Comparison of ENCODE assay signal across 1 fruit fly cellular context in genomic region chr3R:8650741-8651140, dm6.
TF ChIP-seq lines count a peak whose summit lies in the region.

Gene Mkk4, minus strand, starts transcription at chr3R:8650796.
Gene SLIRP2, plus strand, starts transcription at chr3R:8651084.

TF ChIP-seq in whole organism, embryonic, 481 proteins besides CTCF, POLR2A, EP300 and RAD21 (continued from another document and continues in another):
- peak; percentile 97 for TF ChIP-seq CG16779 (GFP tag; IDR thresholded peaks at IDR 0.05; lab: Robert Waterston, UW)
- TF ChIP-seq CG6813 (GFP tag; optimal IDR thresholded peaks at IDR 0.05; lab: Kevin White, UChicago) = peak; percentile 98
- peak; percentile 64 for TF ChIP-seq CG9797 (GFP tag; optimal IDR thresholded peaks at IDR 0.05; lab: Kevin White, UChicago)
- peak in 1 of 2 experiments; percentile 92 for TF ChIP-seq Hr78 (GFP tag; optimal IDR thresholded peaks at IDR 0.05; lab: Kevin White, UChicago)
- TF ChIP-seq CG2889 (GFP tag; IDR thresholded peaks at IDR 0.05; lab: Robert Waterston, UW) = peak; percentile 98
- TF ChIP-seq Dip2 (GFP tag; IDR thresholded peaks at IDR 0.05; lab: Robert Waterston, UW) = peak; percentile 78
- TF ChIP-seq CG15601 (tag; optimal IDR thresholded peaks at IDR 0.05; lab: Kevin White, UChicago) = peak; percentile 98
- TF ChIP-seq pb (GFP tag; optimal IDR thresholded peaks at IDR 0.05; lab: Kevin White, UChicago) = peak; percentile 98
- TF ChIP-seq E2f2 (GFP tag; IDR thresholded peaks at IDR 0.05; lab: Robert Waterston, UW) = peak; percentile 88
- TF ChIP-seq Sox100B (GFP tag; optimal IDR thresholded peaks at IDR 0.05; lab: Kevin White, UChicago) = peak; percentile 97
- TF ChIP-seq Deaf1 (tag; optimal IDR thresholded peaks at IDR 0.05; lab: Kevin White, UChicago) = peak; percentile 87
- peak; percentile 99 for TF ChIP-seq C15 (GFP tag; IDR thresholded peaks at IDR 0.05; lab: Robert Waterston, UW)
- peak; percentile 100 for TF ChIP-seq Ets65A (GFP tag; lab: Kevin White, UChicago)
- peak; percentile 97 for TF ChIP-seq Poxn (GFP tag; IDR thresholded peaks at IDR 0.05; lab: Robert Waterston, UW)
- TF ChIP-seq CG11456 (GFP tag; IDR thresholded peaks at IDR 0.05; lab: Robert Waterston, UW) = peak; percentile 99
- TF ChIP-seq H15 (GFP tag; IDR thresholded peaks at IDR 0.05; lab: Robert Waterston, UW) = peak; percentile 99
- no peak for TF ChIP-seq lov (optimal IDR thresholded peaks at IDR 0.05; lab: Kevin White, UChicago)
- peak; percentile 99 for TF ChIP-seq lov (GFP tag; IDR thresholded peaks at IDR 0.05; lab: Robert Waterston, UW)
- TF ChIP-seq esg (GFP tag; conservative IDR thresholded peaks at IDR 0.05; lab: Robert Waterston, UW) = peak; percentile 99
- peak; percentile 99 for TF ChIP-seq NfI (GFP tag; optimal IDR thresholded peaks at IDR 0.05; lab: Kevin White, UChicago)
- TF ChIP-seq Six4 (GFP tag; optimal IDR thresholded peaks at IDR 0.05; lab: Kevin White, UChicago) = peak; percentile 99
- TF ChIP-seq nerfin-2 (GFP tag; IDR thresholded peaks at IDR 0.05; lab: Robert Waterston, UW; ENCODE audit: partially characterized antibody) = peak; percentile 77
- TF ChIP-seq corto (GFP tag; optimal IDR thresholded peaks at IDR 0.05; lab: Kevin White, UChicago) = peak; percentile 95
- peak; percentile 45 for TF ChIP-seq gfzf (GFP tag; optimal IDR thresholded peaks at IDR 0.05; lab: Kevin White, UChicago)
- TF ChIP-seq YL-1 (GFP tag; optimal IDR thresholded peaks at IDR 0.05; lab: Kevin White, UChicago) = peak; percentile 98
- peak; percentile 99 for TF ChIP-seq CG4820 (GFP tag; optimal IDR thresholded peaks at IDR 0.05; lab: Kevin White, UChicago)
- TF ChIP-seq zfh2 (GFP tag; optimal IDR thresholded peaks at IDR 0.05; lab: Kevin White, UChicago) = peak; percentile 99
- peak; percentile 99 for TF ChIP-seq Camta (GFP tag; optimal IDR thresholded peaks at IDR 0.05; lab: Kevin White, UChicago)
- peak; percentile 98 for TF ChIP-seq ara (GFP tag; IDR thresholded peaks at IDR 0.05; lab: Robert Waterston, UW)
- TF ChIP-seq dmrt11E (tag; optimal IDR thresholded peaks at IDR 0.05; lab: Kevin White, UChicago) = peak; percentile 99
- peak; percentile 99 for TF ChIP-seq CG7786 (GFP tag; optimal IDR thresholded peaks at IDR 0.05; lab: Kevin White, UChicago)
- peak; percentile 99 for TF ChIP-seq E2f1 (GFP tag; IDR thresholded peaks at IDR 0.05; lab: Robert Waterston, UW)
- peak; percentile 99 for TF ChIP-seq CG10147 (GFP tag; optimal IDR thresholded peaks at IDR 0.05; lab: Kevin White, UChicago)
- TF ChIP-seq cad (GFP tag; optimal IDR thresholded peaks at IDR 0.05; lab: Kevin White, UChicago) = no peak
- peak; percentile 97 for TF ChIP-seq MTF-1 (GFP tag; optimal IDR thresholded peaks at IDR 0.05; lab: Kevin White, UChicago; ENCODE audit: borderline replicate concordance)
- TF ChIP-seq lilli (GFP tag; optimal IDR thresholded peaks at IDR 0.05; lab: Kevin White, UChicago) = peak; percentile 100
- peak; percentile 99 for TF ChIP-seq CG18619 (GFP tag; optimal IDR thresholded peaks at IDR 0.05; lab: Kevin White, UChicago)
- peak; percentile 92 for TF ChIP-seq CG10274 (GFP tag; optimal IDR thresholded peaks at IDR 0.05; lab: Kevin White, UChicago)
- TF ChIP-seq odd (GFP tag; optimal IDR thresholded peaks at IDR 0.05; lab: Kevin White, UChicago) = peak; percentile 98
- peak; percentile 96 for TF ChIP-seq sqz (GFP tag; optimal IDR thresholded peaks at IDR 0.05; lab: Kevin White, UChicago)
- peak; percentile 98 for TF ChIP-seq CG10543 (GFP tag; optimal IDR thresholded peaks at IDR 0.05; lab: Kevin White, UChicago)
- TF ChIP-seq NC2α (GFP tag; optimal IDR thresholded peaks at IDR 0.05; lab: Kevin White, UChicago) = peak; percentile 98
- TF ChIP-seq sima (GFP tag; optimal IDR thresholded peaks at IDR 0.05; lab: Kevin White, UChicago) = peak; percentile 97
- TF ChIP-seq sisA (GFP tag; IDR thresholded peaks at IDR 0.05; lab: Robert Waterston, UW) = peak; percentile 99
- TF ChIP-seq CG4282 (GFP tag; optimal IDR thresholded peaks at IDR 0.05; lab: Kevin White, UChicago) = peak; percentile 96
- peak; percentile 96 for TF ChIP-seq CG11696 (GFP tag; IDR thresholded peaks at IDR 0.05; lab: Robert Waterston, UW)
- peak; percentile 97 for TF ChIP-seq CG17186 (GFP tag; optimal IDR thresholded peaks at IDR 0.05; lab: Kevin White, UChicago)
- peak; percentile 94 for TF ChIP-seq ssp (GFP tag; IDR thresholded peaks at IDR 0.05; lab: Robert Waterston, UW)
- peak; percentile 97 for TF ChIP-seq jigr1 (GFP tag; IDR thresholded peaks at IDR 0.05; lab: Robert Waterston, UW)
- TF ChIP-seq luna (GFP tag; optimal IDR thresholded peaks at IDR 0.05; lab: Kevin White, UChicago) = peak; percentile 92
- peak; percentile 99 for TF ChIP-seq CG10654 (GFP tag; optimal IDR thresholded peaks at IDR 0.05; lab: Kevin White, UChicago)
- peak; percentile 98 for TF ChIP-seq tup (GFP tag; optimal IDR thresholded peaks at IDR 0.05; lab: Kevin White, UChicago)
- TF ChIP-seq CG4404 (GFP tag; IDR thresholded peaks at IDR 0.05; lab: Robert Waterston, UW) = peak; percentile 99
- peak; percentile 99 for TF ChIP-seq Mrtf (GFP tag; IDR thresholded peaks at IDR 0.05; lab: Robert Waterston, UW)
- peak; percentile 98 for TF ChIP-seq CG2875 (GFP tag; optimal IDR thresholded peaks at IDR 0.05; lab: Kevin White, UChicago)
- TF ChIP-seq Hmr (GFP tag; optimal IDR thresholded peaks at IDR 0.05; lab: Kevin White, UChicago) = peak; percentile 98
- peak; percentile 98 for TF ChIP-seq CG2202 (tag; optimal IDR thresholded peaks at IDR 0.05; lab: Kevin White, UChicago)
- TF ChIP-seq CG12219 (GFP tag; optimal IDR thresholded peaks at IDR 0.05; lab: Kevin White, UChicago) = peak; percentile 98
- peak; percentile 74 for TF ChIP-seq CG34224 (GFP tag; IDR thresholded peaks at IDR 0.05; lab: Robert Waterston, UW; ENCODE audit: partially characterized antibody)
- peak; percentile 97 for TF ChIP-seq CG6854 (GFP tag; optimal IDR thresholded peaks at IDR 0.05; lab: Kevin White, UChicago)
- TF ChIP-seq repo (GFP tag; optimal IDR thresholded peaks at IDR 0.05; lab: Kevin White, UChicago) = peak; percentile 98
- TF ChIP-seq CG11723 (GFP tag; optimal IDR thresholded peaks at IDR 0.05; lab: Kevin White, UChicago) = peak; percentile 98
- TF ChIP-seq H2.0 (GFP tag; IDR thresholded peaks at IDR 0.05; lab: Robert Waterston, UW) = peak; percentile 99
- TF ChIP-seq CG13123 (GFP tag; optimal IDR thresholded peaks at IDR 0.05; lab: Kevin White, UChicago) = peak; percentile 98
- TF ChIP-seq pita (GFP tag; optimal IDR thresholded peaks at IDR 0.05; lab: Kevin White, UChicago) = no peak
- TF ChIP-seq p53 (GFP tag; optimal IDR thresholded peaks at IDR 0.05; lab: Kevin White, UChicago) = peak; percentile 97
- TF ChIP-seq pnt (GFP tag; optimal IDR thresholded peaks at IDR 0.05; lab: Kevin White, UChicago) = peak; percentile 98
- TF ChIP-seq nerfin-1 (tag; optimal IDR thresholded peaks at IDR 0.05; lab: Kevin White, UChicago) = peak; percentile 97
- peak; percentile 95 for TF ChIP-seq Bdp1 (GFP tag; optimal IDR thresholded peaks at IDR 0.05; lab: Kevin White, UChicago)
- peak; percentile 95 for TF ChIP-seq schlank (tag; optimal IDR thresholded peaks at IDR 0.05; lab: Kevin White, UChicago)
- peak; percentile 97 for TF ChIP-seq Lhr (GFP tag; optimal IDR thresholded peaks at IDR 0.05; lab: Kevin White, UChicago)
- peak; percentile 96 for TF ChIP-seq toy (GFP tag; IDR thresholded peaks at IDR 0.05; lab: Robert Waterston, UW)
- peak; percentile 99 for TF ChIP-seq CG15269 (tag; optimal IDR thresholded peaks at IDR 0.05; lab: Kevin White, UChicago)
- peak; percentile 98 for TF ChIP-seq kay (GFP tag; optimal IDR thresholded peaks at IDR 0.05; lab: Kevin White, UChicago)
- TF ChIP-seq CG1529 (GFP tag; optimal IDR thresholded peaks at IDR 0.05; lab: Kevin White, UChicago) = peak; percentile 97
- TF ChIP-seq abd-A (tag; optimal IDR thresholded peaks at IDR 0.05; lab: Kevin White, UChicago) = no peak
- peak; percentile 99 for TF ChIP-seq HLH54F (GFP tag; optimal IDR thresholded peaks at IDR 0.05; lab: Kevin White, UChicago)
- TF ChIP-seq CG6654 (GFP tag; optimal IDR thresholded peaks at IDR 0.05; lab: Kevin White, UChicago) = peak; percentile 92
- peak; percentile 99 for TF ChIP-seq CG11695 (GFP tag; IDR thresholded peaks at IDR 0.05; lab: Robert Waterston, UW)
- peak; percentile 99 for TF ChIP-seq CG7839 (tag; optimal IDR thresholded peaks at IDR 0.05; lab: Kevin White, UChicago)
- peak; percentile 99 for TF ChIP-seq CG4424 (GFP tag; optimal IDR thresholded peaks at IDR 0.05; lab: Kevin White, UChicago)
- TF ChIP-seq CG13775 (GFP tag; optimal IDR thresholded peaks at IDR 0.05; lab: Kevin White, UChicago) = peak; percentile 99
- peak; percentile 97 for TF ChIP-seq onecut (GFP tag; IDR thresholded peaks at IDR 0.05; lab: Robert Waterston, UW)
- peak; percentile 98 for TF ChIP-seq disco-r (GFP tag; optimal IDR thresholded peaks at IDR 0.05; lab: Kevin White, UChicago)
- TF ChIP-seq Drgx (GFP tag; IDR thresholded peaks at IDR 0.05; lab: Robert Waterston, UW) = peak; percentile 98
- TF ChIP-seq CG12942 (GFP tag; optimal IDR thresholded peaks at IDR 0.05; lab: Kevin White, UChicago) = peak; percentile 98
- peak; percentile 96 for TF ChIP-seq CG1024 (GFP tag; IDR thresholded peaks at IDR 0.05; lab: Robert Waterston, UW)
- peak; percentile 89 for TF ChIP-seq CG3995 (GFP tag; optimal IDR thresholded peaks at IDR 0.05; lab: Kevin White, UChicago)
- peak; percentile 48 for TF ChIP-seq Dp (GFP tag; optimal IDR thresholded peaks at IDR 0.05; lab: Kevin White, UChicago)
- TF ChIP-seq dm (GFP tag; optimal IDR thresholded peaks at IDR 0.05; lab: Kevin White, UChicago) = peak; percentile 98
- peak; percentile 100 for TF ChIP-seq nmo (GFP tag; optimal IDR thresholded peaks at IDR 0.05; lab: Kevin White, UChicago)
- peak; percentile 97 for TF ChIP-seq en (GFP tag; optimal IDR thresholded peaks at IDR 0.05; lab: Kevin White, UChicago)
- peak; percentile 92 for TF ChIP-seq Hey (tag; optimal IDR thresholded peaks at IDR 0.05; lab: Kevin White, UChicago)
- no peak for TF ChIP-seq Trl (optimal IDR thresholded peaks at IDR 0.05; lab: Kevin White, UChicago)
- peak; percentile 99 for TF ChIP-seq Trl (GFP tag; optimal IDR thresholded peaks at IDR 0.05; lab: Kevin White, UChicago)
- TF ChIP-seq Fer2 (tag; optimal IDR thresholded peaks at IDR 0.05; lab: Kevin White, UChicago) = peak; percentile 98
- TF ChIP-seq Hmx (GFP tag; optimal IDR thresholded peaks at IDR 0.05; lab: Kevin White, UChicago) = peak; percentile 98
- peak; percentile 99 for TF ChIP-seq Oaz (GFP tag; IDR thresholded peaks at IDR 0.05; lab: Robert Waterston, UW)
- peak; percentile 99 for TF ChIP-seq ken (GFP tag; IDR thresholded peaks at IDR 0.05; lab: Robert Waterston, UW)
- peak; percentile 91 for TF ChIP-seq hb (GFP tag; IDR thresholded peaks at IDR 0.05; lab: Robert Waterston, UW; ENCODE audit: partially characterized antibody)
- peak; percentile 99 for TF ChIP-seq otp (GFP tag; IDR thresholded peaks at IDR 0.05; lab: Robert Waterston, UW)
- peak; percentile 98 for TF ChIP-seq wor (GFP tag; IDR thresholded peaks at IDR 0.05; lab: Robert Waterston, UW)
- peak; percentile 98 for TF ChIP-seq CG17568 (GFP tag; optimal IDR thresholded peaks at IDR 0.05; lab: Kevin White, UChicago)
- TF ChIP-seq CG12236 (GFP tag; optimal IDR thresholded peaks at IDR 0.05; lab: Kevin White, UChicago) = peak; percentile 98
- no peak for TF ChIP-seq h (optimal IDR thresholded peaks at IDR 0.05; lab: Kevin White, UChicago)
- TF ChIP-seq maf-S (GFP tag; optimal IDR thresholded peaks at IDR 0.05; lab: Kevin White, UChicago) = peak; percentile 99
- peak; percentile 99 for TF ChIP-seq Awh (GFP tag; IDR thresholded peaks at IDR 0.05; lab: Robert Waterston, UW)
- TF ChIP-seq CG43689 (GFP tag; IDR thresholded peaks at IDR 0.05; lab: Robert Waterston, UW) = peak; percentile 97
- peak; percentile 81 for TF ChIP-seq crol (GFP tag; IDR thresholded peaks at IDR 0.05; lab: Robert Waterston, UW)
- peak; percentile 80 for TF ChIP-seq mld (GFP tag; IDR thresholded peaks at IDR 0.05; lab: Robert Waterston, UW; ENCODE audit: partially characterized antibody)
- TF ChIP-seq D (optimal IDR thresholded peaks at IDR 0.05; lab: Kevin White, UChicago) = no peak
- peak; percentile 98 for TF ChIP-seq D (GFP tag; optimal IDR thresholded peaks at IDR 0.05; lab: Kevin White, UChicago)
- TF ChIP-seq CG18476 (GFP tag; optimal IDR thresholded peaks at IDR 0.05; lab: Kevin White, UChicago) = peak; percentile 99
- TF ChIP-seq Sry-δ (GFP tag; optimal IDR thresholded peaks at IDR 0.05; lab: Kevin White, UChicago) = peak; percentile 99
- TF ChIP-seq CG34376 (GFP tag; optimal IDR thresholded peaks at IDR 0.05; lab: Kevin White, UChicago) = peak; percentile 98
- TF ChIP-seq knrl (GFP tag; IDR thresholded peaks at IDR 0.05; lab: Robert Waterston, UW; ENCODE audit: partially characterized antibody) = peak; percentile 90
- peak; percentile 99 for TF ChIP-seq CG14667 (GFP tag; IDR thresholded peaks at IDR 0.05; lab: Robert Waterston, UW)
- peak; percentile 99 for TF ChIP-seq Atf6 (GFP tag; IDR thresholded peaks at IDR 0.05; lab: Robert Waterston, UW)
- TF ChIP-seq GATAe (GFP tag; conservative IDR thresholded peaks at IDR 0.05; lab: Robert Waterston, UW) = peak; percentile 97
- TF ChIP-seq gce (GFP tag; IDR thresholded peaks at IDR 0.05; lab: Robert Waterston, UW) = peak; percentile 98
- peak; percentile 98 for TF ChIP-seq CG10462 (GFP tag; optimal IDR thresholded peaks at IDR 0.05; lab: Kevin White, UChicago)
- TF ChIP-seq Med (GFP tag; lab: Kevin White, UChicago) = peak; percentile 100
- peak; percentile 100 for TF ChIP-seq vvl (GFP tag; IDR thresholded peaks at IDR 0.05; lab: Robert Waterston, UW)
- peak; percentile 99 for TF ChIP-seq Mad (GFP tag; optimal IDR thresholded peaks at IDR 0.05; lab: Kevin White, UChicago)
- peak; percentile 95 to 99 for TF ChIP-seq bsh (GFP tag; optimal IDR thresholded peaks at IDR 0.05; lab: Kevin White, UChicago)
- TF ChIP-seq BtbVII (GFP tag; optimal IDR thresholded peaks at IDR 0.05; lab: Kevin White, UChicago) = peak; percentile 98
- peak; percentile 98 for TF ChIP-seq twi (tag; optimal IDR thresholded peaks at IDR 0.05; lab: Kevin White, UChicago)
- peak; percentile 70 for TF ChIP-seq ato (GFP tag; IDR thresholded peaks at IDR 0.05; lab: Robert Waterston, UW; ENCODE audit: partially characterized antibody)
- TF ChIP-seq Eip74EF (GFP tag; optimal IDR thresholded peaks at IDR 0.05; lab: Kevin White, UChicago) = peak in 1 of 2 experiments; percentile 98
- TF ChIP-seq lbe (GFP tag; optimal IDR thresholded peaks at IDR 0.05; lab: Kevin White, UChicago) = peak; percentile 98
- peak; percentile 89 for TF ChIP-seq CG31365 (tag; optimal IDR thresholded peaks at IDR 0.05; lab: Kevin White, UChicago)
- peak; percentile 99 for TF ChIP-seq chn (GFP tag; optimal IDR thresholded peaks at IDR 0.05; lab: Kevin White, UChicago)
